Worm (Caenorhabditis elegans) whole organism, L1 larva: ENCODE data around the gene rme-1.

Source experiments
- C16A3.4 ChIP-seq: fragments of 150-350 bp; optimal IDR thresholded peaks from 2 replicates; lab custom pipeline; 2014; ENCODE audit warnings: missing biosample characterization, missing genetic modification characterization
- C34B4.2 ChIP-seq: sonication (generic microtip); optimal IDR thresholded peaks from 2 replicates; lab custom pipeline; 2017; ENCODE audit warnings: mild to moderate bottlenecking, missing genetic modification characterization, missing compliant biosample characterization
- F16B12.6 ChIP-seq: fragments of 150-350 bp; optimal IDR thresholded peaks from 2 replicates; lab custom pipeline; 2014; ENCODE audit warnings: missing biosample characterization, missing genetic modification characterization
- Y116A8C.19 ChIP-seq: sonication (generic microtip); optimal IDR thresholded peaks from 2 replicates; lab custom pipeline; 2016; ENCODE audit warnings: missing compliant biosample characterization, missing genetic modification characterization, borderline replicate concordance
- aha-1 ChIP-seq: fragments of 150-350 bp; optimal IDR thresholded peaks from 2 replicates; lab custom pipeline; 2014; ENCODE audit warnings: missing biosample characterization, missing genetic modification characterization
- alr-1 ChIP-seq: fragments of 200-800 bp; sonication (Bioruptor generic); optimal IDR thresholded peaks from 2 replicates; lab custom pipeline; 2018; ENCODE audit warnings: borderline replicate concordance, mild to moderate bottlenecking, missing genetic modification characterization, missing compliant biosample characterization
- aly-2 ChIP-seq: fragments of 150-350 bp; optimal IDR thresholded peaks from 2 replicates; lab custom pipeline; 2014; ENCODE audit warnings: missing biosample characterization, missing genetic modification characterization
- blmp-1 ChIP-seq: fragments of 150-350 bp; optimal IDR thresholded peaks from 2 replicates; lab custom pipeline; 2014; ENCODE audit warnings: missing biosample characterization, missing genetic modification characterization
- ceh-63 ChIP-seq: fragments of 200-800 bp; sonication (Bioruptor generic); optimal IDR thresholded peaks from 2 replicates; lab custom pipeline; 2018; ENCODE audit warnings: mild to moderate bottlenecking, missing genetic modification characterization, missing compliant biosample characterization
- ceh-88 ChIP-seq: fragments of 200-800 bp; sonication (Bioruptor generic); IDR thresholded peaks from 2 replicates; pipeline ENCODE4 v1.3.6; 2022; ENCODE audit warnings: missing genetic modification characterization, missing compliant biosample characterization
- ceh-90 ChIP-seq: sonication (generic microtip); optimal IDR thresholded peaks from 2 replicates; lab custom pipeline; 2016; ENCODE audit warnings: missing genetic modification characterization, missing compliant biosample characterization
- dpl-1 ChIP-seq, 3 experiments: fragments of 150-350 bp in 2 of 3; sonication (generic microtip) in 1 of 3; optimal IDR thresholded peaks; 2 replicates each; lab custom pipeline; 2014 to 2017; ENCODE audit warnings: missing biosample characterization in 3 of 3, missing genetic modification characterization in 3 of 3, missing genetic modification reagents in 3 of 3
- efl-1 ChIP-seq, 4 experiments: fragments of 150-350 bp; optimal IDR thresholded peaks in 3 of 4; peaks in 1 of 4; 1 replicate in 1 of 4; 2 replicates in 3 of 4; lab custom pipeline; 2014; ENCODE audit warnings: missing biosample characterization in 2 of 4, missing genetic modification characterization in 2 of 4, missing genetic modification reagents in 2 of 4
- efl-3 ChIP-seq: fragments of 200-800 bp; sonication (Bioruptor generic); optimal IDR thresholded peaks from 2 replicates; lab custom pipeline; 2018; ENCODE audit warnings: mild to moderate bottlenecking, missing genetic modification characterization, missing compliant biosample characterization
- egl-13 ChIP-seq: sonication (generic microtip); optimal IDR thresholded peaks from 2 replicates; lab custom pipeline; 2016; ENCODE audit warnings: missing genotype, missing genetic modification reagents, missing genetic modification characterization, missing compliant biosample characterization
- elt-2 ChIP-seq: sonication (generic microtip); optimal IDR thresholded peaks from 2 replicates; lab custom pipeline; 2016; ENCODE audit warnings: missing genetic modification characterization, mild to moderate bottlenecking, inconsistent platforms, missing compliant biosample characterization, missing genetic modification reagents
- elt-3 ChIP-seq, 6 experiments: fragments of 150-350 bp in 1 of 6; sonication (generic microtip); optimal IDR thresholded peaks; 2 replicates each; lab custom pipeline; 2017 to 2018; ENCODE audit warnings: missing biosample characterization in 6 of 6, missing genetic modification characterization in 6 of 6, inconsistent platforms in 1 of 6
- fos-1 ChIP-seq: fragments of 150-350 bp; optimal IDR thresholded peaks from 2 replicates; lab custom pipeline; 2014; ENCODE audit warnings: missing biosample characterization, missing genetic modification characterization
- grh-1 ChIP-seq: fragments of 200-800 bp; sonication (Bioruptor generic); IDR thresholded peaks from 2 replicates; pipeline ENCODE4 v1.3.6; 2022; ENCODE audit warnings: missing genetic modification reagents, missing genetic modification characterization, missing compliant biosample characterization
- irx-1 ChIP-seq: sonication (generic microtip); optimal IDR thresholded peaks from 2 replicates; lab custom pipeline; 2016; ENCODE audit warnings: missing genetic modification characterization, missing compliant biosample characterization
- isw-1 ChIP-seq: fragments of 200-800 bp; sonication (Bioruptor generic); IDR thresholded peaks from 2 replicates; pipeline ENCODE4 v1.3.6; 2022; ENCODE audit warnings: missing genetic modification characterization, missing compliant biosample characterization
- jun-1 ChIP-seq: fragments of 150-350 bp; optimal IDR thresholded peaks from 2 replicates; lab custom pipeline; 2014; ENCODE audit warnings: missing biosample characterization, missing genetic modification reagents, missing genetic modification characterization
- lin-14 ChIP-seq: fragments of 200-800 bp; sonication (Bioruptor generic); optimal IDR thresholded peaks from 2 replicates; lab custom pipeline; 2018; ENCODE audit warnings: mild to moderate bottlenecking, missing genetic modification characterization, moderate library complexity, missing compliant biosample characterization
- lin-15B ChIP-seq: fragments of 150-350 bp; sonication (generic microtip); optimal IDR thresholded peaks from 3 replicates; lab custom pipeline; 2014; ENCODE audit warnings: missing biosample characterization, missing genetic modification characterization
- lin-39 ChIP-seq: fragments of 150-350 bp; optimal IDR thresholded peaks from 2 replicates; lab custom pipeline; 2014; ENCODE audit warnings: missing biosample characterization, missing genetic modification reagents, missing genetic modification characterization
- lir-3 ChIP-seq: sonication (generic microtip); optimal IDR thresholded peaks from 2 replicates; lab custom pipeline; 2016; ENCODE audit warnings: mild to moderate bottlenecking, missing genetic modification characterization, moderate library complexity, missing compliant biosample characterization; ENCODE audit not compliant: poor library complexity
- lsy-2 ChIP-seq, 2 experiments: fragments of 150-350 bp; optimal IDR thresholded peaks; 2 replicates each; lab custom pipeline; 2014; ENCODE audit warnings: missing biosample characterization in 2 of 2, missing genetic modification characterization in 2 of 2
- mab-9 ChIP-seq: fragments of 200-800 bp; sonication (Bioruptor generic); IDR thresholded peaks from 2 replicates; pipeline ENCODE4 v1.3.6; 2022; ENCODE audit warnings: missing genetic modification reagents, missing genetic modification characterization, missing compliant biosample characterization
- mdl-1 ChIP-seq, 2 experiments: fragments of 150-350 bp; optimal IDR thresholded peaks; 2 replicates each; lab custom pipeline; 2014 to 2017; ENCODE audit warnings: missing biosample characterization in 2 of 2, missing genetic modification characterization in 2 of 2, inconsistent platforms in 1 of 2
- mef-2 ChIP-seq: fragments of 150-350 bp; optimal IDR thresholded peaks from 2 replicates; lab custom pipeline; 2014; ENCODE audit warnings: missing biosample characterization, missing genetic modification characterization
- mep-1 ChIP-seq: fragments of 150-350 bp; optimal IDR thresholded peaks from 2 replicates; lab custom pipeline; 2014; ENCODE audit warnings: missing biosample characterization, missing genetic modification characterization
- nhr-19 ChIP-seq: fragments of 200-800 bp; sonication (Bioruptor generic); conservative IDR thresholded peaks from 2 replicates; pipeline ENCODE4 v1.3.6; 2022; ENCODE audit warnings: missing genetic modification characterization, missing compliant biosample characterization
- nhr-237 ChIP-seq: fragments of 150-350 bp; optimal IDR thresholded peaks from 2 replicates; lab custom pipeline; 2014; ENCODE audit warnings: missing biosample characterization, missing genetic modification characterization
- nhr-28 ChIP-seq: fragments of 150-350 bp; optimal IDR thresholded peaks from 2 replicates; lab custom pipeline; 2014; ENCODE audit warnings: missing biosample characterization, missing genetic modification characterization
- nhr-71 ChIP-seq: sonication (generic microtip); optimal IDR thresholded peaks from 2 replicates; lab custom pipeline; 2016; ENCODE audit warnings: mild to moderate bottlenecking, missing genetic modification characterization, moderate library complexity, missing compliant biosample characterization
- nhr-76 ChIP-seq: sonication (generic microtip); optimal IDR thresholded peaks from 2 replicates; lab custom pipeline; 2017; ENCODE audit warnings: missing biosample characterization, missing genetic modification characterization
- nhr-77 ChIP-seq: fragments of 150-350 bp; optimal IDR thresholded peaks from 2 replicates; lab custom pipeline; 2014; ENCODE audit warnings: missing biosample characterization, missing genetic modification characterization
- nhr-84 ChIP-seq: sonication (generic microtip); optimal IDR thresholded peaks from 2 replicates; lab custom pipeline; 2017; ENCODE audit warnings: missing biosample characterization, missing genetic modification characterization
- nhr-90 ChIP-seq: sonication (generic microtip); optimal IDR thresholded peaks from 2 replicates; lab custom pipeline; 2016; ENCODE audit warnings: mild to moderate bottlenecking, missing genetic modification characterization, missing compliant biosample characterization; ENCODE audit not compliant: poor library complexity
- snpc-4 ChIP-seq: fragments of 150-350 bp; optimal IDR thresholded peaks from 2 replicates; lab custom pipeline; 2014; ENCODE audit warnings: missing biosample characterization, missing genetic modification characterization
- sox-4 ChIP-seq: sonication (generic microtip); optimal IDR thresholded peaks from 2 replicates; lab custom pipeline; 2016; ENCODE audit warnings: missing genetic modification characterization, missing compliant biosample characterization
- sup-37 ChIP-seq: fragments of 200-800 bp; sonication (Bioruptor generic); optimal IDR thresholded peaks from 2 replicates; lab custom pipeline; 2018; ENCODE audit warnings: mild to moderate bottlenecking, missing genetic modification characterization, missing compliant biosample characterization
- swsn-7 ChIP-seq: sonication (generic microtip); optimal IDR thresholded peaks from 2 replicates; lab custom pipeline; 2016; ENCODE audit warnings: missing genetic modification characterization, missing compliant biosample characterization
- tlp-1 ChIP-seq: fragments of 150-350 bp; optimal IDR thresholded peaks from 2 replicates; lab custom pipeline; 2014; ENCODE audit warnings: missing biosample characterization, missing genetic modification characterization
- unc-130 ChIP-seq: fragments of 150-350 bp; optimal IDR thresholded peaks from 2 replicates; lab custom pipeline; 2017; ENCODE audit warnings: missing biosample characterization, missing genetic modification characterization, inconsistent platforms
- unc-30 ChIP-seq: sonication (generic microtip); optimal IDR thresholded peaks from 2 replicates; lab custom pipeline; 2017; ENCODE audit warnings: missing biosample characterization, missing genetic modification characterization
- unc-62 ChIP-seq: fragments of 150-350 bp; optimal IDR thresholded peaks from 2 replicates; lab custom pipeline; 2014; ENCODE audit warnings: missing biosample characterization, missing genetic modification reagents, missing genetic modification characterization
- unc-98 ChIP-seq: fragments of 200-800 bp; sonication (Bioruptor generic); IDR thresholded peaks from 2 replicates; pipeline ENCODE4 v1.3.6; 2022; ENCODE audit warnings: missing genetic modification characterization, missing compliant biosample characterization
- vab-15 ChIP-seq: sonication (generic microtip); optimal IDR thresholded peaks from 2 replicates; lab custom pipeline; 2017; ENCODE audit warnings: missing genotype, mild to moderate bottlenecking, missing genetic modification characterization, missing compliant biosample characterization
- zip-4 ChIP-seq: fragments of 200-800 bp; sonication (Bioruptor generic); optimal IDR thresholded peaks from 2 replicates; lab custom pipeline; 2018; ENCODE audit warnings: mild to moderate bottlenecking, missing genetic modification characterization, moderate library complexity, missing compliant biosample characterization
- ztf-11 ChIP-seq, 2 experiments: sonication (generic microtip); optimal IDR thresholded peaks; 2 replicates each; lab custom pipeline; 2016 to 2017; ENCODE audit warnings: missing genetic modification characterization in 2 of 2, missing biosample characterization in 1 of 2, missing compliant biosample characterization in 1 of 2
- ztf-4 ChIP-seq: fragments of 150-350 bp; optimal IDR thresholded peaks from 2 replicates; lab custom pipeline; 2014; ENCODE audit warnings: missing biosample characterization, missing genetic modification characterization

The rme-1 gene

ce11 chrV:6246454-6246981, 37.8 kb downstream of the rme-1 start, which contains the start of gene dmd-7 (continued):
- TF ChIP-seq nhr-84 (no peak), unc-98 (GFP tag; lab: Robert Waterston, UW) (no peak), elt-2 (peak; percentile 51), C34B4.2 (tag; lab: Kevin White, UChicago) (no peak), aha-1 (tag; lab: Kevin White, UChicago) (peak; percentile 14), nhr-90 (tag; lab: Kevin White, UChicago) (peak; percentile 91), zip-4 (peak; percentile 4), isw-1 (GFP tag; lab: Robert Waterston, UW) (peak; percentile 61), fos-1 (peak; percentile 64), C16A3.4 (peak; percentile 66), ceh-88 (peak; percentile 60; the same call in 1 of the 2 replicates), nhr-19 (GFP tag; lab: Robert Waterston, UW) (peak; percentile 91), nhr-77 (tag; lab: Kevin White, UChicago) (peak; percentile 79), mef-2 (tag; lab: Kevin White, UChicago) (no peak), Y116A8C.19 (tag; lab: Kevin White, UChicago) (no peak), unc-130 (peak; percentile 85), egl-13 (tag; lab: Kevin White, UChicago) (peak; percentile 53), sox-4 (tag; lab: Kevin White, UChicago) (peak; percentile 90), F16B12.6 (no peak), lsy-2 (tag; optimal IDR thresholded peaks at IDR 0.05; lab: Kevin White, UChicago) (peak; percentile 82 to 84), irx-1 (peak; percentile 77), efl-1 (optimal IDR thresholded peaks at IDR 0.05; lab: Kevin White, UChicago) (peak; percentile 62 to 66), efl-1 (GFP tag; optimal IDR thresholded peaks at IDR 0.05 in 1 of 2; lab: Kevin White, UChicago) (peak; percentile 36 to 95), nhr-28 (tag; lab: Kevin White, UChicago) (no peak), elt-3 (tag; optimal IDR thresholded peaks at IDR 0.05; lab: Kevin White, UChicago) (peak; percentile 64 to 96 (median 90)), vab-15 (no peak), jun-1 (tag; lab: Kevin White, UChicago) (peak; percentile 93), mep-1 (peak; percentile 86), mab-9 (GFP tag; lab: Robert Waterston, UW) (0 out of 2 replicates have a peak, but pooled peaks have one; percentile 40), mdl-1 (tag; optimal IDR thresholded peaks at IDR 0.05; lab: Kevin White, UChicago) (peak in 1 of 2 experiments; percentile 90), blmp-1 (tag; lab: Kevin White, UChicago) (peak; percentile 86), unc-30 (tag; lab: Kevin White, UChicago) (no peak), dpl-1 (GFP tag; optimal IDR thresholded peaks at IDR 0.05; lab: Kevin White, UChicago) (peak; percentile 29 to 43 (median 43)), nhr-71 (tag; lab: Kevin White, UChicago) (peak; percentile 97), unc-62 (GFP tag; lab: Kevin White, UChicago) (no peak), lir-3 (tag; lab: Kevin White, UChicago) (peak; percentile 6), snpc-4 (tag; lab: Kevin White, UChicago) (peak; percentile 49), aly-2 (tag; lab: Kevin White, UChicago) (no peak), ztf-4 (tag; lab: Kevin White, UChicago) (peak; percentile 86), sup-37 (GFP tag; lab: Kevin White, UChicago) (no peak), ceh-90 (tag; lab: Kevin White, UChicago) (no peak), ceh-63 (GFP tag; lab: Kevin White, UChicago) (no peak), lin-39 (tag; lab: Kevin White, UChicago) (peak; percentile 3), lin-14 (GFP tag; lab: Kevin White, UChicago) (peak; percentile 99), swsn-7 (tag; lab: Kevin White, UChicago) (peak; percentile 86), nhr-237 (tag; lab: Kevin White, UChicago) (peak; percentile 48), grh-1 (GFP tag; lab: Robert Waterston, UW) (peak; percentile 91), tlp-1 (tag; lab: Kevin White, UChicago) (no peak), alr-1 (tag; lab: Kevin White, UChicago) (no peak), efl-3 (GFP tag; lab: Kevin White, UChicago) (peak; percentile 37), ztf-11 (tag; optimal IDR thresholded peaks at IDR 0.05; lab: Kevin White, UChicago) (peak in 1 of 2 experiments; percentile 48), lin-15B (tag; lab: Kevin White, UChicago) (no peak), nhr-76 (peak; percentile 58)
